Worm (Caenorhabditis elegans): ENCODE data around the gene bcmo-2.

Gene bcmo-2

ce11 chrII:3951354-3951753, 40.7 kb upstream of the bcmo-2 start (continued):
- TF ChIP-seq dve-1 (tag; optimal IDR thresholded peaks at IDR 0.05; ENCODE audit: insufficient read depth) (peak; percentile 48), R02D3.7 (tag; optimal IDR thresholded peaks at IDR 0.05) (no peak), mdl-1 (tag; optimal IDR thresholded peaks at IDR 0.05) (peak in 1 of 2 experiments; percentile 20), nhr-10 (tag; optimal IDR thresholded peaks at IDR 0.05) (no peak), nhr-111 (GFP tag; optimal IDR thresholded peaks at IDR 0.05) (no peak), ceh-82 (tag; optimal IDR thresholded peaks at IDR 0.05) (no peak), nhr-77 (tag; optimal IDR thresholded peaks at IDR 0.05) (peak; percentile 45), Y75B8A.6 (GFP tag; IDR thresholded peaks at IDR 0.05) (no peak), hlh-11 (tag; optimal IDR thresholded peaks at IDR 0.05) (peak; percentile 62), jun-1 (tag; optimal IDR thresholded peaks at IDR 0.05) (no peak), nhr-11 (tag; optimal IDR thresholded peaks at IDR 0.05) (no peak), nhr-48 (tag; optimal IDR thresholded peaks at IDR 0.05) (peak; percentile 60), spr-1 (tag; optimal IDR thresholded peaks at IDR 0.05) (no peak), ztf-7 (tag; optimal IDR thresholded peaks at IDR 0.05) (no peak), arid-1 (GFP tag; conservative IDR thresholded peaks at IDR 0.05) (no peak), duxl-1 (tag; optimal IDR thresholded peaks at IDR 0.05; ENCODE audit: poor library complexity) (no peak), vab-7 (GFP tag; IDR thresholded peaks at IDR 0.05) (no peak), mep-1 (tag; optimal IDR thresholded peaks at IDR 0.05) (peak; percentile 28), saeg-2 (GFP tag; IDR thresholded peaks at IDR 0.05) (no peak), F44E2.7 (GFP tag; IDR thresholded peaks at IDR 0.05) (no peak), tra-1 (GFP tag; IDR thresholded peaks at IDR 0.05) (0 out of 2 replicates have a peak, but pooled peaks have one; percentile 36), unc-39 (tag; optimal IDR thresholded peaks at IDR 0.05) (no peak), Y105C5A.15 (GFP tag; IDR thresholded peaks at IDR 0.05) (no peak), zfp-3 (GFP tag; conservative IDR thresholded peaks at IDR 0.05) (no peak), Y5F2A.4 (GFP tag; optimal IDR thresholded peaks at IDR 0.05) (no peak), nhr-28 (tag; optimal IDR thresholded peaks at IDR 0.05) (peak; percentile 64), fos-1 (tag; optimal IDR thresholded peaks at IDR 0.05) (no peak), madf-9 (GFP tag; conservative IDR thresholded peaks at IDR 0.05) (0 out of 2 replicates have a peak, but pooled peaks have one; percentile 2), nhr-102 (tag; optimal IDR thresholded peaks at IDR 0.05) (no peak), lir-3 (tag; optimal IDR thresholded peaks at IDR 0.05) (no peak), zag-1 (tag; optimal IDR thresholded peaks at IDR 0.05) (no peak), ama-1 (optimal IDR thresholded peaks at IDR 0.05) (peak; percentile 15), nhr-76 (tag; optimal IDR thresholded peaks at IDR 0.05) (no peak), daf-8 (GFP tag; IDR thresholded peaks at IDR 0.05) (no peak), lim-7 (GFP tag; IDR thresholded peaks at IDR 0.05) (no peak), ceh-28 (tag; optimal IDR thresholded peaks at IDR 0.05) (no peak), mxl-2 (GFP tag; conservative IDR thresholded peaks at IDR 0.05) (no peak), lsy-2 (tag; optimal IDR thresholded peaks at IDR 0.05) (peak in 1 of 2 experiments; percentile 41), set-16 (GFP tag; IDR thresholded peaks at IDR 0.05) (no peak), lin-1 (GFP tag; IDR thresholded peaks at IDR 0.05) (no peak), lin-29 (GFP tag; IDR thresholded peaks at IDR 0.05) (no peak)

- no peak for TF ChIP-seq gei-8 (GFP tag; optimal IDR thresholded peaks at IDR 0.05)
- TF ChIP-seq aha-1 (tag) = peak; percentile 23
Measured at ce11 chrII:3950077-3950476, 39.4 kb upstream of the bcmo-2 start, which contains the start of gene sea-2. Gene sea-2 (plus strand): TSS chrII:3950377.
